Fruit fly (Drosophila melanogaster) whole organism, embryonic: ENCODE data around the gene Prx1.

Experiments
- Ada2b ChIP-seq: fragments of 200-800 bp; sonication (Bioruptor generic); IDR thresholded peaks from 2 replicates; pipeline ENCODE4 v1.3.6; 2022; ENCODE audit warnings: missing biosample characterization, missing genetic modification characterization
- B-H1 ChIP-seq: fragments of 200-800 bp; sonication (Bioruptor generic); IDR thresholded peaks from 3 replicates; pipeline ENCODE4 v1.3.6; 2022; ENCODE audit warnings: missing biosample characterization, missing genetic modification characterization
- CG10267 ChIP-seq: fragments of 200-800 bp; sonication (Bioruptor generic); optimal IDR thresholded peaks from 2 replicates; lab custom pipeline; 2018; ENCODE audit warnings: missing biosample characterization, mild to moderate bottlenecking, missing genetic modification characterization, moderate library complexity
- CG10366 ChIP-seq: fragments of 200-800 bp; sonication (Bioruptor generic); IDR thresholded peaks from 2 replicates; pipeline ENCODE4 v1.3.6; 2022; ENCODE audit warnings: missing biosample characterization, missing genetic modification characterization
- CG13624 ChIP-seq: fragments of 200-800 bp; sonication (Bioruptor generic); optimal IDR thresholded peaks from 2 replicates; lab custom pipeline; 2016; ENCODE audit warnings: missing biosample characterization, missing genetic modification characterization
- CG14860 ChIP-seq: fragments of 200-800 bp; sonication (Bioruptor generic); IDR thresholded peaks from 3 replicates; pipeline ENCODE4 v1.3.6; 2022; ENCODE audit warnings: missing biosample characterization, missing genetic modification characterization; ENCODE audit not compliant: partially characterized antibody
- CG17186 ChIP-seq: fragments of 200-800 bp; sonication (Bioruptor generic); optimal IDR thresholded peaks from 3 replicates; lab custom pipeline; 2017; ENCODE audit warnings: missing biosample characterization, missing genetic modification reagents, missing genetic modification characterization
- CG2129 ChIP-seq: fragments of 200-800 bp; sonication (Bioruptor generic); IDR thresholded peaks from 2 replicates; pipeline ENCODE4 v1.3.6; 2022; ENCODE audit warnings: missing biosample characterization, missing genetic modification characterization; ENCODE audit not compliant: partially characterized antibody
- CG3407 ChIP-seq: fragments of 200-800 bp; sonication (Bioruptor generic); optimal IDR thresholded peaks from 2 replicates; lab custom pipeline; 2018; ENCODE audit warnings: missing biosample characterization, mild to moderate bottlenecking, missing genetic modification characterization
- CG3726 ChIP-seq: fragments of 200-800 bp; sonication (Bioruptor generic); IDR thresholded peaks from 3 replicates; pipeline ENCODE4, ENCODE4 v1.3.6; 2022; ENCODE audit warnings: missing biosample characterization, missing genetic modification characterization
- CG4360 ChIP-seq: fragments of 200-800 bp; sonication (Bioruptor generic); IDR thresholded peaks from 2 replicates; pipeline ENCODE4 v1.3.6; 2022; ENCODE audit warnings: missing biosample characterization, missing genetic modification characterization
- CG4424 ChIP-seq: fragments of 200-800 bp; sonication (Bioruptor generic); optimal IDR thresholded peaks from 3 replicates; lab custom pipeline; 2016; ENCODE audit warnings: missing biosample characterization, missing genetic modification characterization
- CG5953 ChIP-seq: fragments of 200-800 bp; sonication (Bioruptor generic); IDR thresholded peaks from 2 replicates; pipeline ENCODE4 v1.3.6; 2022; ENCODE audit warnings: missing biosample characterization, missing genetic modification characterization
- CG6654 ChIP-seq: fragments of 200-800 bp; sonication (Bioruptor generic); optimal IDR thresholded peaks from 2 replicates; lab custom pipeline; 2017; ENCODE audit warnings: missing biosample characterization, mild to moderate bottlenecking, missing genetic modification characterization
- CG7745 ChIP-seq: fragments of 200-800 bp; sonication (Bioruptor generic); optimal IDR thresholded peaks from 2 replicates; lab custom pipeline; 2018; ENCODE audit warnings: missing biosample characterization, mild to moderate bottlenecking, missing genetic modification characterization, moderate library complexity
- CG9609 ChIP-seq: fragments of 200-800 bp; sonication (Bioruptor generic); optimal IDR thresholded peaks from 3 replicates; lab custom pipeline; 2016; ENCODE audit warnings: missing biosample characterization, missing genetic modification characterization
- CG9727 ChIP-seq: fragments of 200-800 bp; sonication (Bioruptor generic); optimal IDR thresholded peaks from 3 replicates; lab custom pipeline; 2017; ENCODE audit warnings: missing biosample characterization, mild to moderate bottlenecking, missing genetic modification characterization
- E2f1 ChIP-seq: fragments of 200-800 bp; sonication (Bioruptor generic); IDR thresholded peaks from 2 replicates; pipeline ENCODE4 v1.3.6; 2022; ENCODE audit warnings: missing biosample characterization, missing genetic modification characterization
- Fer2 ChIP-seq: fragments of 200-800 bp; sonication (Bioruptor generic); optimal IDR thresholded peaks from 2 replicates; lab custom pipeline; 2018; ENCODE audit warnings: missing biosample characterization, mild to moderate bottlenecking, missing genetic modification characterization, moderate library complexity
- Hr51 ChIP-seq, 2 experiments: fragments of 200-800 bp; sonication (Bioruptor generic); optimal IDR thresholded peaks; 2 replicates in 1 of 2; 3 replicates in 1 of 2; lab custom pipeline; 2016 to 2018; ENCODE audit warnings: missing biosample characterization in 2 of 2, missing genetic modification characterization in 2 of 2, mild to moderate bottlenecking in 1 of 2, moderate library complexity in 1 of 2
- Nf-YC ChIP-seq: fragments of 200-800 bp; optimal IDR thresholded peaks from 3 replicates; lab custom pipeline; 2019; ENCODE audit warnings: missing biosample characterization, mild to moderate bottlenecking, missing genetic modification characterization, moderate library complexity
- Rx ChIP-seq: fragments of 200-800 bp; sonication (Bioruptor generic); IDR thresholded peaks from 2 replicates; pipeline ENCODE4 v1.3.6; 2022; ENCODE audit warnings: missing biosample characterization, missing genetic modification characterization
- Six4 ChIP-seq: fragments of 200-800 bp; sonication (Bioruptor generic); optimal IDR thresholded peaks from 2 replicates; lab custom pipeline; 2016; ENCODE audit warnings: missing biosample characterization, missing genetic modification characterization
- Taf1 ChIP-seq: fragments of 200-800 bp; sonication (Bioruptor generic); IDR thresholded peaks from 2 replicates; pipeline ENCODE4 v1.3.6; 2022; ENCODE audit warnings: missing biosample characterization, missing genetic modification characterization
- Usf ChIP-seq: fragments of 200-800 bp; sonication (Bioruptor generic); optimal IDR thresholded peaks from 2 replicates; lab custom pipeline; 2017; ENCODE audit warnings: missing genotype, missing biosample characterization, missing genetic modification characterization
- abd-A ChIP-seq: fragments of 200-800 bp; sonication (Bioruptor generic); optimal IDR thresholded peaks from 3 replicates; lab custom pipeline; 2019; ENCODE audit warnings: missing biosample characterization, mild to moderate bottlenecking, missing genetic modification characterization, moderate library complexity
- ap ChIP-seq: fragments of 200-800 bp; sonication (Bioruptor generic); IDR thresholded peaks from 2 replicates; pipeline ENCODE4 v1.3.6; 2022; ENCODE audit warnings: missing biosample characterization, missing genetic modification characterization
- ase ChIP-seq: fragments of 200-800 bp; sonication (Bioruptor generic); IDR thresholded peaks from 3 replicates; pipeline ENCODE4 v1.3.6; 2022; ENCODE audit warnings: missing biosample characterization, missing genetic modification characterization
- corto ChIP-seq: fragments of 200-800 bp; sonication (Bioruptor generic); optimal IDR thresholded peaks from 2 replicates; lab custom pipeline; 2016; ENCODE audit warnings: missing biosample characterization, mild to moderate bottlenecking, missing genetic modification characterization, moderate library complexity
- crol ChIP-seq: fragments of 200-800 bp; sonication (Bioruptor generic); IDR thresholded peaks from 2 replicates; pipeline ENCODE4 v1.3.6; 2022; ENCODE audit warnings: missing biosample characterization, missing genetic modification characterization
- disco-r ChIP-seq: fragments of 200-800 bp; sonication (Bioruptor generic); optimal IDR thresholded peaks from 2 replicates; lab custom pipeline; 2016; ENCODE audit warnings: missing biosample characterization, missing genetic modification characterization
- dysf ChIP-seq: fragments of 200-800 bp; sonication (Bioruptor generic); IDR thresholded peaks from 3 replicates; pipeline ENCODE4 v1.3.6; 2022; ENCODE audit warnings: missing biosample characterization, missing genetic modification characterization
- grau ChIP-seq: fragments of 200-800 bp; optimal IDR thresholded peaks from 3 replicates; lab custom pipeline; 2019; ENCODE audit warnings: missing biosample characterization, mild to moderate bottlenecking, missing genetic modification characterization, moderate library complexity
- gsb ChIP-seq: fragments of 200-800 bp; sonication (Bioruptor generic); IDR thresholded peaks from 2 replicates; pipeline ENCODE4 v1.3.6; 2022; ENCODE audit warnings: missing biosample characterization, missing genetic modification characterization
- gt ChIP-seq: fragments of 200-800 bp; sonication (Bioruptor generic); IDR thresholded peaks from 2 replicates; pipeline ENCODE4 v1.3.6; 2022; ENCODE audit warnings: missing biosample characterization, missing genetic modification characterization
- hkb ChIP-seq, 2 experiments: fragments of 200-800 bp in 1 of 2; fragments of >200 bp in 1 of 2; sonication (Bioruptor generic) in 1 of 2; IDR thresholded peaks in 1 of 2; optimal IDR thresholded peaks in 1 of 2; 2 replicates each; pipeline versions ENCODE4 v1.3.6 to Lab custom; 2017 to 2022; ENCODE audit warnings: missing biosample characterization in 1 of 2, missing genetic modification characterization in 1 of 2
- jumu ChIP-seq: fragments of 200-800 bp; sonication (Bioruptor generic); optimal IDR thresholded peaks from 3 replicates; lab custom pipeline; 2016; ENCODE audit warnings: missing biosample characterization, missing genetic modification characterization
- kah ChIP-seq: fragments of 200-800 bp; sonication (Bioruptor generic); optimal IDR thresholded peaks from 2 replicates; lab custom pipeline; 2018; ENCODE audit warnings: missing biosample characterization, mild to moderate bottlenecking, missing genetic modification characterization
- knrl ChIP-seq: fragments of 200-800 bp; sonication (Bioruptor generic); IDR thresholded peaks from 3 replicates; pipeline ENCODE4 v1.3.6; 2022; ENCODE audit warnings: missing biosample characterization, missing genetic modification characterization; ENCODE audit not compliant: partially characterized antibody
- lola ChIP-seq, 3 experiments: fragments of >200 bp in 2 of 3; fragments of 200-800 bp in 1 of 3; sonication (Bioruptor generic) in 1 of 3; optimal IDR thresholded peaks; 2 replicates each; lab custom pipeline; 2017 to 2019; ENCODE audit warnings: missing biosample characterization in 3 of 3, missing genetic modification characterization in 3 of 3, mild to moderate bottlenecking in 1 of 3, moderate library complexity in 1 of 3
- mam ChIP-seq: fragments of 200-800 bp; sonication (Bioruptor generic); optimal IDR thresholded peaks from 3 replicates; lab custom pipeline; 2016; ENCODE audit warnings: missing biosample characterization, missing genetic modification characterization
- otp ChIP-seq: fragments of 200-800 bp; sonication (Bioruptor generic); IDR thresholded peaks from 3 replicates; pipeline ENCODE4, ENCODE4 v1.3.6; 2022; ENCODE audit warnings: missing biosample characterization, missing genetic modification characterization
- pb ChIP-seq: fragments of 200-800 bp; sonication (Bioruptor generic); optimal IDR thresholded peaks from 3 replicates; lab custom pipeline; 2016; ENCODE audit warnings: missing biosample characterization, missing genetic modification characterization
- peb ChIP-seq: fragments of 200-800 bp; sonication (Bioruptor generic); IDR thresholded peaks from 2 replicates; pipeline ENCODE4 v1.3.6; 2022; ENCODE audit warnings: missing biosample characterization, missing genetic modification characterization
- slbo ChIP-seq: fragments of 200-800 bp; sonication (Bioruptor generic); IDR thresholded peaks from 2 replicates; pipeline ENCODE4 v1.3.6; 2022; ENCODE audit warnings: missing biosample characterization, missing genetic modification characterization
- tio ChIP-seq: fragments of 200-800 bp; sonication (Bioruptor generic); optimal IDR thresholded peaks from 2 replicates; lab custom pipeline; 2017; ENCODE audit warnings: missing biosample characterization, missing genetic modification characterization, inconsistent platforms
- tup ChIP-seq: fragments of 200-800 bp; sonication (Bioruptor generic); optimal IDR thresholded peaks from 2 replicates; lab custom pipeline; 2016; ENCODE audit warnings: missing biosample characterization, mild to moderate bottlenecking, missing genetic modification characterization, moderate library complexity
- wdn ChIP-seq: fragments of 200-800 bp; sonication (Bioruptor generic); IDR thresholded peaks from 2 replicates; pipeline ENCODE4 v1.3.6; 2022; ENCODE audit warnings: missing biosample characterization, missing genetic modification characterization
- wor ChIP-seq: fragments of 200-800 bp; sonication (Bioruptor generic); IDR thresholded peaks from 2 replicates; pipeline ENCODE4 v1.3.6; 2022; ENCODE audit warnings: missing biosample characterization, missing genetic modification characterization

Gene Prx1

dm6 chr3L:15234233-15234778 lies 26.7 kb downstream of the Prx1 start (continued):
- TF ChIP-seq knrl (GFP tag; lab: Robert Waterston, UW) = no peak
- peak; percentile 55; the same call in 1 of the 2 replicates for TF ChIP-seq Ada2b (GFP tag; lab: Robert Waterston, UW)
- peak; percentile 15 for TF ChIP-seq tio (GFP tag; lab: Kevin White, UChicago)
- TF ChIP-seq lola (GFP tag; optimal IDR thresholded peaks at IDR 0.05; lab: Kevin White, UChicago) = peak in 1 of 3 experiments; percentile 3
- TF ChIP-seq CG3407 = no peak
- no peak for TF ChIP-seq gsb (GFP tag; lab: Robert Waterston, UW)
- TF ChIP-seq mam = peak; percentile 42
- no peak for TF ChIP-seq tup (GFP tag; lab: Kevin White, UChicago)
- no peak for TF ChIP-seq Hr51 (GFP tag; optimal IDR thresholded peaks at IDR 0.05; lab: Kevin White, UChicago)
- no peak; the same call in 1 of the 2 replicates for TF ChIP-seq ap (GFP tag; lab: Robert Waterston, UW)
- no peak for TF ChIP-seq pb (GFP tag; lab: Kevin White, UChicago)
- no peak for TF ChIP-seq CG4360 (GFP tag; lab: Robert Waterston, UW)
- no peak for TF ChIP-seq CG9609 (GFP tag; lab: Kevin White, UChicago)
- TF ChIP-seq crol (GFP tag; lab: Robert Waterston, UW) = peak; percentile 96
- TF ChIP-seq CG6654 (GFP tag; lab: Kevin White, UChicago) = peak; percentile 14
- TF ChIP-seq CG13624 = peak; percentile 2
- no peak for TF ChIP-seq hkb (optimal IDR thresholded peaks at IDR 0.05; lab: Kevin White, UChicago)
- 0 out of 2 replicates have a peak, but pooled peaks have one; percentile 16 for TF ChIP-seq hkb (GFP tag; IDR thresholded peaks at IDR 0.05; lab: Robert Waterston, UW)
- no peak for TF ChIP-seq CG14860
- TF ChIP-seq Nf-YC (tag; lab: Kevin White, UChicago) = no peak
- no peak for TF ChIP-seq Usf
- no peak for TF ChIP-seq Rx
- peak; percentile 2 for TF ChIP-seq CG9727 (GFP tag; lab: Kevin White, UChicago)
- TF ChIP-seq CG10267 = no peak
- TF ChIP-seq corto (GFP tag; lab: Kevin White, UChicago) = no peak
- no peak for TF ChIP-seq wor (GFP tag; lab: Robert Waterston, UW)
- TF ChIP-seq gt (GFP tag; lab: Robert Waterston, UW) = no peak; the same call in 1 of the 2 replicates
- peak; percentile 46; the same call in 1 of the 2 replicates for TF ChIP-seq wdn (GFP tag; lab: Robert Waterston, UW)
- peak; percentile 29 for TF ChIP-seq CG10366 (GFP tag; lab: Robert Waterston, UW)
- TF ChIP-seq Taf1 (GFP tag; lab: Robert Waterston, UW) = peak; percentile 18; the same call in 1 of the 2 replicates
- 0 out of 3 replicates have a peak, but pooled peaks have one; percentile 28 for TF ChIP-seq otp (GFP tag; lab: Robert Waterston, UW)
- TF ChIP-seq kah (GFP tag; lab: Kevin White, UChicago) = peak; percentile 14
- no peak for TF ChIP-seq CG17186 (GFP tag; lab: Kevin White, UChicago)
- no peak for TF ChIP-seq Six4
- TF ChIP-seq ase (GFP tag; lab: Robert Waterston, UW) = peak; percentile 51; the same call in 1 of the 3 replicates
- peak; percentile 52 for TF ChIP-seq abd-A
- no peak for TF ChIP-seq jumu (GFP tag; lab: Kevin White, UChicago)
- peak; percentile 60 for TF ChIP-seq E2f1
- no peak for TF ChIP-seq CG2129 (GFP tag; lab: Robert Waterston, UW)
- peak; percentile 27 for TF ChIP-seq grau (tag; lab: Kevin White, UChicago)
- 0 out of 2 replicates have a peak, but pooled peaks have one; percentile 18 for TF ChIP-seq peb
- no peak for TF ChIP-seq CG3726 (GFP tag; lab: Robert Waterston, UW)
- TF ChIP-seq dysf (GFP tag; lab: Robert Waterston, UW) = peak; percentile 44; the same call in 1 of the 3 replicates
- TF ChIP-seq CG5953 (GFP tag; lab: Robert Waterston, UW) = no peak
- no peak for TF ChIP-seq disco-r (GFP tag; lab: Kevin White, UChicago)
- TF ChIP-seq B-H1 = no peak
- TF ChIP-seq slbo (GFP tag; lab: Robert Waterston, UW) = peak; percentile 84
- no peak for TF ChIP-seq CG7745 (tag; lab: Kevin White, UChicago)
- TF ChIP-seq Fer2 (tag; lab: Kevin White, UChicago) = no peak
- peak; percentile 25 for TF ChIP-seq CG4424 (GFP tag; lab: Kevin White, UChicago)
